Worm (Caenorhabditis elegans): Measurements from ENCODE around the gene mtm-3.

mtm-3 gene

ce11 chrIII:3764584-3764983 lies 35.7 kb downstream of the mtm-3 start:
- TF ChIP-seq ceh-36 (tag; optimal IDR thresholded peaks at IDR 0.05), result no peak
- TF ChIP-seq aly-1 (tag; optimal IDR thresholded peaks at IDR 0.05), result no peak
- no peak for TF ChIP-seq tbx-37 (GFP tag; conservative IDR thresholded peaks at IDR 0.05)
- TF ChIP-seq scrt-1 (GFP tag; IDR thresholded peaks at IDR 0.05), result no peak
- TF ChIP-seq hnd-1 (tag; optimal IDR thresholded peaks at IDR 0.05), result no peak
- no peak for TF ChIP-seq ama-1 (optimal IDR thresholded peaks at IDR 0.05)
- TF ChIP-seq B0310.2 (tag; optimal IDR thresholded peaks at IDR 0.05), result no peak
- TF ChIP-seq pes-1 (GFP tag; IDR thresholded peaks at IDR 0.05), result no peak
- no peak for TF ChIP-seq ceh-13 (GFP tag; optimal IDR thresholded peaks at IDR 0.05)
- TF ChIP-seq sea-1 (GFP tag; conservative IDR thresholded peaks at IDR 0.05), result no peak
- TF ChIP-seq hmbx-1 (tag; optimal IDR thresholded peaks at IDR 0.05), result no peak
- no peak for TF ChIP-seq tbx-11 (GFP tag; IDR thresholded peaks at IDR 0.05)
- no peak for TF ChIP-seq hmg-4 (GFP tag; optimal IDR thresholded peaks at IDR 0.05)

ce11 chrIII:3764043-3764442 lies 36.2 kb downstream of the mtm-3 start:
- TF ChIP-seq ets-7 (tag; optimal IDR thresholded peaks at IDR 0.05) (no peak), tbx-11 (GFP tag; IDR thresholded peaks at IDR 0.05) (no peak), tbx-37 (GFP tag; conservative IDR thresholded peaks at IDR 0.05) (no peak), F13C5.2 (tag; optimal IDR thresholded peaks at IDR 0.05) (no peak), B0310.2 (tag; optimal IDR thresholded peaks at IDR 0.05) (no peak), flt-1 (GFP tag; IDR thresholded peaks at IDR 0.05) (no peak), sea-1 (GFP tag; conservative IDR thresholded peaks at IDR 0.05) (no peak), hmg-4 (GFP tag; optimal IDR thresholded peaks at IDR 0.05) (no peak), hmbx-1 (tag; optimal IDR thresholded peaks at IDR 0.05) (no peak)

- TF ChIP-seq sea-1 (GFP tag; conservative IDR thresholded peaks at IDR 0.05), result no peak
- no peak for TF ChIP-seq hnd-1 (tag; optimal IDR thresholded peaks at IDR 0.05)
- TF ChIP-seq tbx-37 (GFP tag; conservative IDR thresholded peaks at IDR 0.05), result no peak
- no peak for TF ChIP-seq tbx-11 (GFP tag; IDR thresholded peaks at IDR 0.05)
- no peak for TF ChIP-seq scrt-1 (GFP tag; IDR thresholded peaks at IDR 0.05)
- no peak for TF ChIP-seq ceh-13 (GFP tag; optimal IDR thresholded peaks at IDR 0.05)
- no peak for TF ChIP-seq pes-1 (GFP tag; IDR thresholded peaks at IDR 0.05)
- TF ChIP-seq ets-7 (tag; optimal IDR thresholded peaks at IDR 0.05), result no peak
- no peak for TF ChIP-seq ceh-36 (tag; optimal IDR thresholded peaks at IDR 0.05)
- TF ChIP-seq flt-1 (GFP tag; IDR thresholded peaks at IDR 0.05), result no peak
These were observed 41.0 kb downstream of the mtm-3 start, which contains the start of gene arcp-1 for ce11 chrIII:3759312-3759711. TSS of gene arcp-1 (minus strand) at chrIII:3759412.

ce11 chrIII:3745138-3745537 lies 55.1 kb downstream of the mtm-3 start, which contains the start of gene lin-48:
TSS of gene lin-48 (plus strand) at chrIII:3745438.
- TF ChIP-seq hmg-4 (GFP tag; optimal IDR thresholded peaks at IDR 0.05) (no peak), pes-1 (GFP tag; IDR thresholded peaks at IDR 0.05) (no peak), ceh-36 (tag; optimal IDR thresholded peaks at IDR 0.05) (no peak), sea-1 (GFP tag; conservative IDR thresholded peaks at IDR 0.05) (no peak), B0310.2 (tag; optimal IDR thresholded peaks at IDR 0.05) (no peak), ceh-13 (GFP tag; optimal IDR thresholded peaks at IDR 0.05) (no peak), tbx-11 (GFP tag; IDR thresholded peaks at IDR 0.05) (no peak), tbx-37 (GFP tag; conservative IDR thresholded peaks at IDR 0.05) (no peak), hmbx-1 (tag; optimal IDR thresholded peaks at IDR 0.05) (no peak), tra-4 (tag; optimal IDR thresholded peaks at IDR 0.05) (no peak), ets-7 (tag; optimal IDR thresholded peaks at IDR 0.05) (no peak), scrt-1 (GFP tag; IDR thresholded peaks at IDR 0.05) (no peak), hnd-1 (tag; optimal IDR thresholded peaks at IDR 0.05) (no peak), F13C5.2 (tag; optimal IDR thresholded peaks at IDR 0.05) (no peak), aly-1 (tag; optimal IDR thresholded peaks at IDR 0.05) (no peak), flt-1 (GFP tag; IDR thresholded peaks at IDR 0.05) (no peak), ama-1 (optimal IDR thresholded peaks at IDR 0.05) (no peak)

- no peak for TF ChIP-seq sea-1 (GFP tag; conservative IDR thresholded peaks at IDR 0.05)
- TF ChIP-seq ets-7 (tag; optimal IDR thresholded peaks at IDR 0.05), result no peak
- no peak for TF ChIP-seq B0310.2 (tag; optimal IDR thresholded peaks at IDR 0.05)
- no peak for TF ChIP-seq tbx-37 (GFP tag; conservative IDR thresholded peaks at IDR 0.05)
- TF ChIP-seq tra-4 (tag; optimal IDR thresholded peaks at IDR 0.05), result no peak
- no peak for TF ChIP-seq hnd-1 (tag; optimal IDR thresholded peaks at IDR 0.05)
- no peak for TF ChIP-seq tbx-11 (GFP tag; IDR thresholded peaks at IDR 0.05)
- TF ChIP-seq ceh-13 (GFP tag; optimal IDR thresholded peaks at IDR 0.05), result no peak
- no peak for TF ChIP-seq aly-1 (tag; optimal IDR thresholded peaks at IDR 0.05)
- no peak for TF ChIP-seq F13C5.2 (tag; optimal IDR thresholded peaks at IDR 0.05)
- TF ChIP-seq ama-1 (optimal IDR thresholded peaks at IDR 0.05), result no peak
- TF ChIP-seq scrt-1 (GFP tag; IDR thresholded peaks at IDR 0.05), result no peak
- no peak for TF ChIP-seq hmg-4 (GFP tag; optimal IDR thresholded peaks at IDR 0.05)
- no peak for TF ChIP-seq pes-1 (GFP tag; IDR thresholded peaks at IDR 0.05)
- no peak for TF ChIP-seq ceh-36 (tag; optimal IDR thresholded peaks at IDR 0.05)
- no peak for TF ChIP-seq hmbx-1 (tag; optimal IDR thresholded peaks at IDR 0.05)
- TF ChIP-seq flt-1 (GFP tag; IDR thresholded peaks at IDR 0.05), result no peak
These were observed 56.9 kb downstream of the mtm-3 start for ce11 chrIII:3743367-3743766.

ce11 chrIII:3742090-3742489 lies 58.2 kb downstream of the mtm-3 start:
- TF ChIP-seq scrt-1 (GFP tag; IDR thresholded peaks at IDR 0.05) (no peak), flt-1 (GFP tag; IDR thresholded peaks at IDR 0.05) (no peak), tbx-11 (GFP tag; IDR thresholded peaks at IDR 0.05) (no peak), ceh-36 (tag; optimal IDR thresholded peaks at IDR 0.05) (no peak), hmbx-1 (tag; optimal IDR thresholded peaks at IDR 0.05) (no peak), sea-1 (GFP tag; conservative IDR thresholded peaks at IDR 0.05) (no peak), pes-1 (GFP tag; IDR thresholded peaks at IDR 0.05) (no peak), hmg-4 (GFP tag; optimal IDR thresholded peaks at IDR 0.05) (no peak)

Data from whole organism, early embryonic.